Worm (Caenorhabditis elegans) whole organism, young adult: Measurements from ENCODE around the gene dsc-4.
A peak's percentile ranks its signal among the peaks of the same experiment; 100 is the strongest.

Source experiments
- F22D6.2 ChIP-seq: sonication (generic microtip); optimal IDR thresholded peaks from 2 replicates; lab custom pipeline; 2016; ENCODE audit warnings: mild to moderate bottlenecking, missing genetic modification characterization, missing compliant biosample characterization
- F33H1.4 ChIP-seq: fragments of 200-800 bp; sonication (Bioruptor generic); IDR thresholded peaks from 2 replicates; pipeline ENCODE4 v1.3.6; 2022; ENCODE audit warnings: missing genetic modification reagents, missing genetic modification characterization, missing compliant biosample characterization
- F37B4.10 ChIP-seq: fragments of 200-800 bp; sonication (Bioruptor generic); IDR thresholded peaks from 2 replicates; pipeline ENCODE4 v1.3.6; 2022; ENCODE audit warnings: missing genetic modification characterization, missing compliant biosample characterization
- Y56A3A.18 ChIP-seq: fragments of 200-800 bp; sonication (Bioruptor generic); IDR thresholded peaks from 2 replicates; pipeline ENCODE4 v1.3.6; 2022; ENCODE audit warnings: missing genetic modification reagents, missing genetic modification characterization, missing compliant biosample characterization
- ZK185.1 ChIP-seq: sonication (generic microtip); optimal IDR thresholded peaks from 2 replicates; lab custom pipeline; 2016; ENCODE audit warnings: mild to moderate bottlenecking, missing genetic modification characterization, missing compliant biosample characterization; ENCODE audit not compliant: poor library complexity, severe bottlenecking
- atf-7 ChIP-seq: sonication (generic microtip); optimal IDR thresholded peaks from 2 replicates; lab custom pipeline; 2017; ENCODE audit warnings: mild to moderate bottlenecking, missing genetic modification characterization, missing compliant biosample characterization
- athp-1 ChIP-seq: sonication (generic microtip); optimal IDR thresholded peaks from 2 replicates; lab custom pipeline; 2017; ENCODE audit warnings: mild to moderate bottlenecking, missing genetic modification characterization, missing compliant biosample characterization
- attf-3 ChIP-seq: fragments of 200-800 bp; sonication (Bioruptor generic); conservative IDR thresholded peaks from 2 replicates; pipeline ENCODE4 v1.3.6; 2022; ENCODE audit warnings: missing genetic modification reagents, missing genetic modification characterization, missing compliant biosample characterization
- attf-5 ChIP-seq: fragments of 200-800 bp; sonication (Bioruptor generic); optimal IDR thresholded peaks from 2 replicates; lab custom pipeline; 2018; ENCODE audit warnings: mild to moderate bottlenecking, missing genetic modification characterization, missing compliant biosample characterization
- cebp-1 ChIP-seq, 2 experiments: fragments of 200-800 bp in 1 of 2; sonication (Bioruptor generic) in 1 of 2; sonication (generic microtip) in 1 of 2; IDR thresholded peaks in 1 of 2; optimal IDR thresholded peaks in 1 of 2; 2 replicates each; pipeline versions ENCODE4 v1.3.6 to Lab custom; 2017 to 2022; ENCODE audit warnings: missing compliant biosample characterization in 2 of 2, missing genetic modification characterization in 2 of 2, mild to moderate bottlenecking in 1 of 2, missing genetic modification reagents in 1 of 2, moderate library complexity in 1 of 2
- cebp-2 ChIP-seq: fragments of 200-800 bp; sonication (Bioruptor generic); IDR thresholded peaks from 2 replicates; pipeline ENCODE4 v1.3.6; 2022; ENCODE audit warnings: missing genetic modification characterization, missing compliant biosample characterization
- ceh-58 ChIP-seq: fragments of 200-800 bp; sonication (Bioruptor generic); IDR thresholded peaks from 2 replicates; pipeline ENCODE4 v1.3.6; 2022; ENCODE audit warnings: missing genetic modification characterization, missing compliant biosample characterization
- ceh-79 ChIP-seq: sonication (generic microtip); optimal IDR thresholded peaks from 2 replicates; lab custom pipeline; 2017; ENCODE audit warnings: mild to moderate bottlenecking, missing genetic modification characterization, missing compliant biosample characterization
- ekl-4 ChIP-seq: fragments of 200-800 bp; sonication (Bioruptor generic); IDR thresholded peaks from 2 replicates; pipeline ENCODE4 v1.3.6; 2022; ENCODE audit warnings: missing genetic modification reagents, missing genetic modification characterization, missing compliant biosample characterization
- fkh-3 ChIP-seq: sonication (generic microtip); optimal IDR thresholded peaks from 2 replicates; lab custom pipeline; 2016; ENCODE audit warnings: mild to moderate bottlenecking, missing genetic modification characterization, missing compliant biosample characterization
- lag-1 ChIP-seq: fragments of 200-800 bp; sonication (Bioruptor generic); IDR thresholded peaks from 2 replicates; pipeline ENCODE4 v1.3.6; 2022; ENCODE audit warnings: missing genetic modification reagents, missing genetic modification characterization, missing compliant biosample characterization
- let-526 ChIP-seq: fragments of 200-800 bp; sonication (Bioruptor generic); IDR thresholded peaks from 2 replicates; pipeline ENCODE4 v1.3.6; 2022; ENCODE audit warnings: missing genetic modification reagents, missing genetic modification characterization, missing compliant biosample characterization
- lir-1 ChIP-seq: fragments of 200-800 bp; sonication (Bioruptor generic); conservative IDR thresholded peaks from 2 replicates; pipeline ENCODE4 v1.3.6; 2022; ENCODE audit warnings: missing genetic modification reagents, missing genetic modification characterization, missing compliant biosample characterization
- madf-8 ChIP-seq: fragments of 200-800 bp; sonication (Bioruptor generic); conservative IDR thresholded peaks from 2 replicates; pipeline ENCODE4 v1.3.6; 2022; ENCODE audit warnings: missing genetic modification reagents, missing genetic modification characterization, missing compliant biosample characterization
- mcd-1 ChIP-seq: fragments of 200-800 bp; sonication (Bioruptor generic); IDR thresholded peaks from 2 replicates; pipeline ENCODE4 v1.3.6; 2022; ENCODE audit warnings: missing genetic modification reagents, missing genetic modification characterization, missing compliant biosample characterization
- mel-28 ChIP-seq: sonication (generic microtip); optimal IDR thresholded peaks from 2 replicates; lab custom pipeline; 2016; ENCODE audit warnings: borderline replicate concordance, mild to moderate bottlenecking, missing genetic modification characterization, missing compliant biosample characterization
- mes-4 ChIP-seq: sonication (generic microtip); optimal IDR thresholded peaks from 2 replicates; lab custom pipeline; 2016; ENCODE audit warnings: missing genotype, missing genetic modification characterization, missing compliant biosample characterization
- nfya-1 ChIP-seq: sonication (generic microtip); optimal IDR thresholded peaks from 2 replicates; lab custom pipeline; 2017; ENCODE audit warnings: antibody characterized with exemption, missing compliant biosample characterization, missing genetic modification characterization, borderline replicate concordance; ENCODE audit not compliant: insufficient read depth
- nhr-179 ChIP-seq: sonication (generic microtip); optimal IDR thresholded peaks from 2 replicates; lab custom pipeline; 2016; ENCODE audit warnings: mild to moderate bottlenecking, missing genetic modification characterization, missing compliant biosample characterization
- pbrm-1 ChIP-seq: fragments of 200-800 bp; sonication (Bioruptor generic); IDR thresholded peaks from 2 replicates; pipeline ENCODE4 v1.3.6; 2022; ENCODE audit warnings: missing genetic modification reagents, missing genetic modification characterization, missing compliant biosample characterization
- rcor-1 ChIP-seq: fragments of 200-800 bp; sonication (Bioruptor generic); IDR thresholded peaks from 2 replicates; pipeline ENCODE4 v1.3.6; 2022; ENCODE audit warnings: missing genetic modification reagents, missing genetic modification characterization, missing compliant biosample characterization
- snpc-1.1 ChIP-seq: sonication (generic microtip); optimal IDR thresholded peaks from 2 replicates; lab custom pipeline; 2017; ENCODE audit warnings: missing genetic modification characterization, mild to moderate bottlenecking, missing compliant biosample characterization, antibody characterized with exemption, moderate library complexity, missing genotype, missing genetic modification reagents; ENCODE audit not compliant: insufficient read depth
- snpc-1.3 ChIP-seq: sonication (generic microtip); optimal IDR thresholded peaks from 2 replicates; lab custom pipeline; 2017; ENCODE audit warnings: missing genetic modification characterization, mild to moderate bottlenecking, missing compliant biosample characterization, antibody characterized with exemption, moderate library complexity, missing genotype, missing genetic modification reagents; ENCODE audit not compliant: insufficient read depth
- sptf-2 ChIP-seq: fragments of 200-800 bp; sonication (Bioruptor generic); optimal IDR thresholded peaks from 2 replicates; lab custom pipeline; 2018; ENCODE audit warnings: mild to moderate bottlenecking, missing genetic modification characterization, missing compliant biosample characterization
- tbx-9 ChIP-seq: sonication (generic microtip); optimal IDR thresholded peaks from 2 replicates; lab custom pipeline; 2016; ENCODE audit warnings: borderline replicate concordance, missing genetic modification characterization, inconsistent platforms, missing compliant biosample characterization
- ztf-18 ChIP-seq: sonication (generic microtip); optimal IDR thresholded peaks from 2 replicates; lab custom pipeline; 2016; ENCODE audit warnings: missing genotype, mild to moderate bottlenecking, missing genetic modification characterization, missing compliant biosample characterization
- ztf-22 ChIP-seq: fragments of 200-800 bp; sonication (Bioruptor generic); optimal IDR thresholded peaks from 2 replicates; lab custom pipeline; 2018; ENCODE audit warnings: mild to moderate bottlenecking, missing genetic modification characterization, moderate library complexity, missing compliant biosample characterization
- ztf-26 ChIP-seq: sonication (generic microtip); optimal IDR thresholded peaks from 2 replicates; lab custom pipeline; 2017; ENCODE audit warnings: missing genetic modification characterization, missing compliant biosample characterization
- ztf-28 ChIP-seq: fragments of 200-800 bp; sonication (Bioruptor generic); IDR thresholded peaks from 2 replicates; pipeline ENCODE4 v1.3.6; 2022; ENCODE audit warnings: missing genetic modification reagents, missing genetic modification characterization, missing compliant biosample characterization
- ztf-6 ChIP-seq: fragments of 200-800 bp; sonication (Bioruptor generic); IDR thresholded peaks from 2 replicates; pipeline ENCODE4 v1.3.6; 2022; ENCODE audit warnings: missing genetic modification reagents, missing genetic modification characterization, missing compliant biosample characterization

Gene dsc-4

ce11 chrIV:302743-303142 lies 17.6 kb downstream of the dsc-4 start:
- TF ChIP-seq cebp-1 (GFP tag; IDR thresholded peaks at IDR 0.05; lab: Robert Waterston, UW) (no peak), cebp-1 (tag; optimal IDR thresholded peaks at IDR 0.05; lab: Kevin White, UChicago) (peak; percentile 55), lag-1 (no peak)

- TF ChIP-seq F22D6.2 (tag; lab: Kevin White, UChicago) (no peak), mes-4 (no peak), mcd-1 (GFP tag; lab: Robert Waterston, UW) (no peak)
Observed at ce11 chrIV:300307-300706, 20.0 kb downstream of the dsc-4 start.

- TF ChIP-seq attf-5 (GFP tag; lab: Kevin White, UChicago) (no peak), attf-3 (no peak), snpc-1.1 (no peak), lir-1 (GFP tag; lab: Robert Waterston, UW) (no peak), lag-1 (no peak), ceh-58 (no peak), sptf-2 (GFP tag; lab: Kevin White, UChicago) (no peak), rcor-1 (GFP tag; lab: Robert Waterston, UW) (no peak), F33H1.4 (GFP tag; lab: Robert Waterston, UW) (no peak), nhr-179 (tag; lab: Kevin White, UChicago) (no peak), Y56A3A.18 (GFP tag; lab: Robert Waterston, UW) (no peak), cebp-2 (no peak), pbrm-1 (GFP tag; lab: Robert Waterston, UW) (no peak), ZK185.1 (no peak), madf-8 (GFP tag; lab: Robert Waterston, UW) (no peak), nfya-1 (tag; lab: Kevin White, UChicago) (no peak), atf-7 (tag; lab: Kevin White, UChicago) (no peak)
Observed at ce11 chrIV:299190-299589, 21.2 kb downstream of the dsc-4 start.

- TF ChIP-seq let-526 (GFP tag; lab: Robert Waterston, UW): no peak
- TF ChIP-seq ztf-26 (tag; lab: Kevin White, UChicago): no peak
- TF ChIP-seq snpc-1.3: no peak
- no peak for TF ChIP-seq ztf-18
- no peak for TF ChIP-seq ztf-28 (GFP tag; lab: Robert Waterston, UW)
- no peak for TF ChIP-seq F37B4.10
- TF ChIP-seq tbx-9 (tag; lab: Kevin White, UChicago): no peak
- no peak for TF ChIP-seq ekl-4
- no peak for TF ChIP-seq F33H1.4 (GFP tag; lab: Robert Waterston, UW)
- TF ChIP-seq snpc-1.1: no peak
- TF ChIP-seq ceh-79 (tag; lab: Kevin White, UChicago): no peak
- TF ChIP-seq ztf-6 (GFP tag; lab: Robert Waterston, UW): no peak
- no peak for TF ChIP-seq mcd-1 (GFP tag; lab: Robert Waterston, UW)
- no peak for TF ChIP-seq athp-1 (tag; lab: Kevin White, UChicago)
- TF ChIP-seq mel-28 (tag; lab: Kevin White, UChicago): no peak
- no peak for TF ChIP-seq fkh-3 (tag; lab: Kevin White, UChicago)
- TF ChIP-seq ztf-22 (GFP tag; lab: Kevin White, UChicago): no peak
- no peak for TF ChIP-seq pbrm-1 (GFP tag; lab: Robert Waterston, UW)
Observed at ce11 chrIV:298204-298603, 22.1 kb downstream of the dsc-4 start, which contains the start of gene pnp-1. pnp-1 (minus strand) TSS chrIV:298304.
